Worm (Caenorhabditis elegans) whole organism, early embryonic: ENCODE measurements around the gene C52E4.7.

Experiments used
- B0310.2 ChIP-seq: sonication (generic microtip); optimal IDR thresholded peaks from 2 replicates; lab custom pipeline; 2016; ENCODE audit warnings: mild to moderate bottlenecking, missing genetic modification characterization, missing compliant biosample characterization
- F13C5.2 ChIP-seq: sonication (generic microtip); optimal IDR thresholded peaks from 2 replicates; lab custom pipeline; 2017; ENCODE audit warnings: mild to moderate bottlenecking, missing genetic modification characterization, inconsistent platforms, missing compliant biosample characterization
- aly-1 ChIP-seq: sonication (generic microtip); optimal IDR thresholded peaks from 2 replicates; lab custom pipeline; 2016; ENCODE audit warnings: missing genetic modification characterization, missing compliant biosample characterization
- ama-1 ChIP-seq: fragments of 150-350 bp; optimal IDR thresholded peaks from 2 replicates; lab custom pipeline; 2014
- hmbx-1 ChIP-seq: sonication (generic microtip); optimal IDR thresholded peaks from 2 replicates; lab custom pipeline; 2016; ENCODE audit warnings: mild to moderate bottlenecking, missing genetic modification characterization, missing compliant biosample characterization
- hmg-4 ChIP-seq: fragments of 200-800 bp; sonication (Bioruptor generic); optimal IDR thresholded peaks from 2 replicates; lab custom pipeline; 2018; ENCODE audit warnings: mild to moderate bottlenecking, missing genetic modification characterization, missing compliant biosample characterization
- tra-4 ChIP-seq: sonication (generic microtip); optimal IDR thresholded peaks from 2 replicates; lab custom pipeline; 2017; ENCODE audit warnings: missing genetic modification characterization, missing compliant biosample characterization

DNA sequence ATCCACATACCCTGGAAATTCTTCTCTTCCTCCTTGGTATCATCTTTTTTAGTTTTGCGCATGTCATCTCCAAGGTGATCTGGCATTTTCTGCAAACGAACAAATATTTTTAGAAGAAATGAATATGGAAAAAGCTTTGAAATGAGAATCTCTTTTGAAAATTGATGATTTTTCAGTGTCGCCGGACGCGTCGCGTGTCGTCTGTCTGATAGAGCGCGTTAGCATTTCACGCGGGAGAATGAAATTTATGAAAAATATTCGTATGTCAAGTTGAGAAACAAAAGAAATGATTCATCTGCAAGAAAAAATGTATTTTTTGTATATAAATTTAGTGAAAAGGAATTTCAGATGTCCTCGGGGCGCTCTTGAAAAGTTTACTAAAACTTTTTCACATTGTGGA lies 11.8 kb upstream of the C52E4.7 start, which contains the start of gene rpt-1:
- TF ChIP-seq aly-1 (tag; lab: Kevin White, UChicago) (no peak), hmbx-1 (tag; lab: Kevin White, UChicago) (no peak), hmg-4 (no peak), ama-1 (lab: Kevin White, UChicago) (no peak), B0310.2 (tag; lab: Kevin White, UChicago) (no peak), F13C5.2 (tag; lab: Kevin White, UChicago) (peak; percentile 13), tra-4 (tag; lab: Kevin White, UChicago) (no peak)
